Fruit fly (Drosophila melanogaster): ENCODE measurements around the gene CG10132.
A peak's percentile ranks its signal among the peaks of the same experiment; 100 is the strongest.

The CG10132 gene

dm6 chr2L:19543010-19543564 is 24.5 kb downstream of the CG10132 start:
- no peak for TF ChIP-seq CG12605 (GFP tag; IDR thresholded peaks at IDR 0.05)

DNA sequence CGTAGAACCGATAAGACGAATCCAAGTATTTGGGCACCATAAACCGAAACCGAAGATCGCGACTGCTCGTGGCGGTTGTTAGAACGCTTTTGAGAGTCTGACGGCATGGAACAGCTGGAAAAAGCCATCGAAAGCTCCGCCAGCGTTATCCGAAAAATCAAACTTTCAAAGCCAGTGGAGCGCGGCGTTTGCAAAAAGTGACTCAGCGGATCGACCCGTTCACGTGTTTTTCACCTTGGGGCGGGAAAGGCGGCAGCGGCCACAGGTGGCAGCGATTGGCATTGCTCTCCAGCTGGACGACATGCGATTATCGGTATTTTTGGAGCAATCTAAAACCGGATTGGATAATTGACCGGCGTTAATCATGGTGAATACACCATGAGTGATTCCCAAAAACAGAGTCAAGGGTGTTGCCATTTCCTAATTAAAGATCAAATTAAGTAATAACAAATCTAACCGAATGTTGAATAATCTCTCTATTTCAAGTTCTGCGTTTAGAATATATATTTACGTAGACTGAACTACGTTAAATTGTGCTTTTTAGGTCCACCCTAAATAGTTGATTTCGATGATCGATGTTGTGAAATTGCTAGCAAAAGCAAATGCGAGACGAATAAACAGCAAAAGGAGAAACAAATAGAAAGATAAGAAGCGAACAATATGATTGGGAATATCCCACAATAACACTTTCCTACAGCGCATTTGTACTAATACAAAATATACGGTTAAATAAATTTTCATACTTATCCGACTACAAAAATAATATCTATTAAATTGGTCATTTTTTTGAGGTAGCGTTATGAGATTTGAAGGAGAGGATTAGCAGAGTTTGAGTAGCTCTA is 28.5 kb downstream of the CG10132 start, which contains the start of gene CG10337:
Gene CG10337, minus strand, starts transcription at position 91 of the 842 bp plus-strand sequence.
- no peak for TF ChIP-seq CG13204 (GFP tag; optimal IDR thresholded peaks at IDR 0.05)
- 0 out of 2 replicates have a peak, but pooled peaks have one; percentile 12 for TF ChIP-seq Ets98B (GFP tag; IDR thresholded peaks at IDR 0.05)
- TF ChIP-seq Pif1B (GFP tag; optimal IDR thresholded peaks at IDR 0.05) = peak; percentile 34
- no peak for TF ChIP-seq CG10348 (GFP tag; IDR thresholded peaks at IDR 0.05)
- TF ChIP-seq CG8159 (tag; optimal IDR thresholded peaks at IDR 0.05) = peak; percentile 83

- TF ChIP-seq EcR (GFP tag; optimal IDR thresholded peaks at IDR 0.05) (peak; percentile 31), D1 (tag; optimal IDR thresholded peaks at IDR 0.05) (no peak), CG12605 (GFP tag; IDR thresholded peaks at IDR 0.05) (0 out of 2 replicates have a peak, but pooled peaks have one; percentile 7), CG8159 (tag; optimal IDR thresholded peaks at IDR 0.05) (no peak)
Measured at dm6 chr2L:19548158-19548557, 29.5 kb downstream of the CG10132 start, which contains the start of gene Tep4. Tep4 (plus strand) TSS chr2L:19548507.

DNA sequence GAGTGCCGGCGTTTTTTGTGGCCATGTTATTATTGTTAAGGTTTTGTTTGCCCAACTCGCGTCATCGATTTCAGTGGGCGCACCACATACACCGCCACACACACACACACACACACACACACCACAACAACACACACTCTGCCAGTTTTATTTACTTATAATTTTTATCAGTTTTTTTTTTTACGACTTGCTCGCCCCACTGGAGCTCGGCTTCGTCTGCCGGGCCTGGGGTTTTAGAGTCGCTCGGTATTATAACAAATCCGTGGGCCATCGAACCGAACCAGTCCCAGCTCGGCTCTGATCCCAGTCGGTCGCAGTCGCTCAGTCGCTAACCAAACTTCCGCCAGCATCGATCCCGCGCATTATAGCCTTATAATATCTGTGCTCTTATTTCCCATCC is 30.8 kb downstream of the CG10132 start:
- TF ChIP-seq Pif1B (GFP tag; optimal IDR thresholded peaks at IDR 0.05) (peak; percentile 53), CG15710 (tag; optimal IDR thresholded peaks at IDR 0.05) (no peak), CG34367 (tag; optimal IDR thresholded peaks at IDR 0.05) (peak; percentile 28), EcR (GFP tag; optimal IDR thresholded peaks at IDR 0.05) (peak; percentile 94), CG17806 (tag; optimal IDR thresholded peaks at IDR 0.05) (no peak), CG4496 (GFP tag; IDR thresholded peaks at IDR 0.05) (peak; percentile 89), gl (tag; optimal IDR thresholded peaks at IDR 0.05) (peak; percentile 65), Pif1A (GFP tag; optimal IDR thresholded peaks at IDR 0.05) (no peak), Snoo (tag; optimal IDR thresholded peaks at IDR 0.05) (peak; percentile 50), CG8301 (tag; optimal IDR thresholded peaks at IDR 0.05) (no peak), CG14655 (GFP tag; optimal IDR thresholded peaks at IDR 0.05) (no peak)

- TF ChIP-seq fd96Ca (GFP tag; IDR thresholded peaks at IDR 0.05) (no peak), CG14655 (GFP tag; optimal IDR thresholded peaks at IDR 0.05) (no peak), CG32121 (GFP tag; IDR thresholded peaks at IDR 0.05) (no peak), CG10348 (GFP tag; IDR thresholded peaks at IDR 0.05) (no peak), rn (GFP tag; IDR thresholded peaks at IDR 0.05) (no peak), CG12605 (GFP tag; IDR thresholded peaks at IDR 0.05) (no peak), EcR (GFP tag; optimal IDR thresholded peaks at IDR 0.05) (no peak), CG8301 (tag; optimal IDR thresholded peaks at IDR 0.05) (no peak), CG8159 (tag; optimal IDR thresholded peaks at IDR 0.05) (no peak), CG15710 (tag; optimal IDR thresholded peaks at IDR 0.05) (no peak), D1 (tag; optimal IDR thresholded peaks at IDR 0.05) (no peak), CG34367 (tag; optimal IDR thresholded peaks at IDR 0.05) (no peak), Pif1A (GFP tag; optimal IDR thresholded peaks at IDR 0.05) (no peak)
Measured at dm6 chr2L:19563029-19563980, 44.7 kb downstream of the CG10132 start, which contains the start of gene CG13078. CG13078 (plus strand) TSS chr2L:19563930.

- TF ChIP-seq rn (GFP tag; IDR thresholded peaks at IDR 0.05) = no peak
- TF ChIP-seq CG9948 (tag; optimal IDR thresholded peaks at IDR 0.05) = no peak
- no peak for TF ChIP-seq CG34367 (tag; optimal IDR thresholded peaks at IDR 0.05)
- peak; percentile 63 for TF ChIP-seq gl (tag; optimal IDR thresholded peaks at IDR 0.05)
Measured at dm6 chr2L:19565233-19565898, 46.7 kb downstream of the CG10132 start, which contains the start of gene CG13077. CG13077 (plus strand) TSS chr2L:19565863.
